Worm (Caenorhabditis elegans) whole organism, late embryonic: ENCODE results near the gene gsy-1.
A peak's percentile ranks its signal among the peaks of the same experiment; 100 is the strongest.

Experiments
- C38D4.7 ChIP-seq: fragments of 200-800 bp; sonication (Bioruptor generic); optimal IDR thresholded peaks from 2 replicates; lab custom pipeline; 2018; ENCODE audit warnings: mild to moderate bottlenecking, missing genetic modification characterization, moderate library complexity, missing compliant biosample characterization
- Y22D7AL.16 ChIP-seq: sonication (generic microtip); optimal IDR thresholded peaks from 2 replicates; lab custom pipeline; 2016; ENCODE audit warnings: missing genetic modification characterization, missing compliant biosample characterization
- ama-1 ChIP-seq: fragments of 150-350 bp; optimal IDR thresholded peaks from 2 replicates; lab custom pipeline; 2014
- ceh-2 ChIP-seq: sonication (generic microtip); optimal IDR thresholded peaks from 2 replicates; lab custom pipeline; 2016; ENCODE audit warnings: missing genotype, missing genetic modification characterization, missing compliant biosample characterization
- ceh-22 ChIP-seq: sonication (generic microtip); optimal IDR thresholded peaks from 2 replicates; lab custom pipeline; 2017; ENCODE audit warnings: missing biosample characterization, missing genetic modification characterization
- ceh-30 ChIP-seq: fragments of 150-350 bp; optimal IDR thresholded peaks from 2 replicates; lab custom pipeline; 2014; ENCODE audit warnings: missing biosample characterization, missing genetic modification characterization
- ceh-45 ChIP-seq: fragments of 200-800 bp; sonication (Bioruptor generic); IDR thresholded peaks from 2 replicates; pipeline ENCODE4 v1.3.6; 2022; ENCODE audit warnings: missing genetic modification reagents, missing genetic modification characterization, missing compliant biosample characterization
- ceh-6 ChIP-seq: fragments of 200-800 bp; sonication (Bioruptor generic); optimal IDR thresholded peaks from 2 replicates; lab custom pipeline; 2018; ENCODE audit warnings: mild to moderate bottlenecking, missing genetic modification characterization, missing compliant biosample characterization
- che-1 ChIP-seq: sonication (generic microtip); optimal IDR thresholded peaks from 2 replicates; lab custom pipeline; 2016; ENCODE audit warnings: mild to moderate bottlenecking, missing genetic modification characterization, missing compliant biosample characterization
- dmd-4 ChIP-seq: sonication (generic microtip); optimal IDR thresholded peaks from 2 replicates; lab custom pipeline; 2016; ENCODE audit warnings: borderline replicate concordance, missing genetic modification characterization, missing compliant biosample characterization
- dve-1 ChIP-seq: sonication (generic microtip); optimal IDR thresholded peaks from 2 replicates; lab custom pipeline; 2017; ENCODE audit warnings: antibody characterized with exemption, mild to moderate bottlenecking, missing genetic modification characterization, missing compliant biosample characterization
- ets-4 ChIP-seq: sonication (generic microtip); optimal IDR thresholded peaks from 2 replicates; lab custom pipeline; 2016; ENCODE audit warnings: missing genetic modification characterization, missing compliant biosample characterization
- fkh-6 ChIP-seq: sonication (generic microtip); optimal IDR thresholded peaks from 2 replicates; lab custom pipeline; 2016; ENCODE audit warnings: missing genetic modification characterization, missing compliant biosample characterization
- gmeb-2 ChIP-seq: sonication (generic microtip); optimal IDR thresholded peaks from 2 replicates; lab custom pipeline; 2016; ENCODE audit warnings: missing genetic modification characterization, inconsistent platforms, missing compliant biosample characterization
- hlh-30 ChIP-seq: sonication (generic microtip); optimal IDR thresholded peaks from 2 replicates; lab custom pipeline; 2017; ENCODE audit warnings: antibody characterized with exemption, missing genetic modification characterization, missing compliant biosample characterization; ENCODE audit not compliant: insufficient read depth
- hlh-8 ChIP-seq: sonication (generic microtip); optimal IDR thresholded peaks from 2 replicates; lab custom pipeline; 2016; ENCODE audit warnings: missing genotype, missing genetic modification characterization, missing compliant biosample characterization
- lin-11 ChIP-seq: fragments of 200-800 bp; sonication (Bioruptor generic); optimal IDR thresholded peaks from 2 replicates; lab custom pipeline; 2018; ENCODE audit warnings: mild to moderate bottlenecking, missing genetic modification characterization, missing compliant biosample characterization
- madf-2 ChIP-seq: sonication (generic microtip); optimal IDR thresholded peaks from 2 replicates; lab custom pipeline; 2017; ENCODE audit warnings: missing genetic modification characterization, missing compliant biosample characterization
- mec-3 ChIP-seq: sonication (generic microtip); optimal IDR thresholded peaks from 2 replicates; lab custom pipeline; 2016; ENCODE audit warnings: borderline replicate concordance, missing genetic modification characterization, missing compliant biosample characterization
- nfya-1 ChIP-seq: sonication (generic microtip); optimal IDR thresholded peaks from 2 replicates; lab custom pipeline; 2017; ENCODE audit warnings: missing genetic modification characterization, mild to moderate bottlenecking, missing compliant biosample characterization, antibody characterized with exemption, moderate library complexity
- nhr-232 ChIP-seq: sonication (generic microtip); optimal IDR thresholded peaks from 2 replicates; lab custom pipeline; 2016; ENCODE audit warnings: missing genetic modification characterization, missing compliant biosample characterization
- npax-4 ChIP-seq: sonication (generic microtip); optimal IDR thresholded peaks from 2 replicates; lab custom pipeline; 2016; ENCODE audit warnings: missing genetic modification characterization, missing compliant biosample characterization
- odd-2 ChIP-seq: sonication (generic microtip); optimal IDR thresholded peaks from 2 replicates; lab custom pipeline; 2017; ENCODE audit warnings: antibody characterized with exemption, mild to moderate bottlenecking, missing genetic modification characterization, missing compliant biosample characterization
- pag-3 ChIP-seq: sonication (generic microtip); optimal IDR thresholded peaks from 2 replicates; lab custom pipeline; 2016; ENCODE audit warnings: missing compliant biosample characterization, missing genetic modification characterization, borderline replicate concordance
- pros-1 ChIP-seq: fragments of 150-350 bp; optimal IDR thresholded peaks from 2 replicates; lab custom pipeline; 2014; ENCODE audit warnings: missing biosample characterization, missing genetic modification reagents, missing genetic modification characterization
- ref-2 ChIP-seq: sonication (generic microtip); optimal IDR thresholded peaks from 2 replicates; lab custom pipeline; 2016; ENCODE audit warnings: missing genetic modification characterization, missing compliant biosample characterization
- sdc-2 ChIP-seq: sonication (generic microtip); optimal IDR thresholded peaks from 2 replicates; lab custom pipeline; 2016; ENCODE audit warnings: missing genotype, missing genetic modification characterization, missing compliant biosample characterization
- sox-4 ChIP-seq: sonication (generic microtip); optimal IDR thresholded peaks from 2 replicates; lab custom pipeline; 2017; ENCODE audit warnings: mild to moderate bottlenecking, missing genetic modification characterization, inconsistent platforms, missing compliant biosample characterization
- tbx-2 ChIP-seq: sonication (generic microtip); optimal IDR thresholded peaks from 2 replicates; lab custom pipeline; 2016; ENCODE audit warnings: missing genetic modification characterization, missing compliant biosample characterization
- tbx-7 ChIP-seq: sonication (generic microtip); optimal IDR thresholded peaks from 2 replicates; lab custom pipeline; 2016; ENCODE audit warnings: missing genotype, missing genetic modification characterization, missing compliant biosample characterization
- ttx-3 ChIP-seq: sonication (generic microtip); optimal IDR thresholded peaks from 2 replicates; lab custom pipeline; 2016; ENCODE audit warnings: missing genetic modification reagents, missing genetic modification characterization, missing compliant biosample characterization
- unc-3 ChIP-seq, 2 experiments: fragments of 200-800 bp in 1 of 2; sonication (Bioruptor generic) in 1 of 2; sonication (generic microtip) in 1 of 2; conservative IDR thresholded peaks in 1 of 2; optimal IDR thresholded peaks in 1 of 2; 2 replicates each; pipeline versions ENCODE4 v1.3.6 to Lab custom; 2016 to 2022; ENCODE audit warnings: missing compliant biosample characterization in 2 of 2, missing genetic modification characterization in 2 of 2, missing genetic modification reagents in 1 of 2
- unc-86 ChIP-seq: sonication (generic microtip); optimal IDR thresholded peaks from 2 replicates; lab custom pipeline; 2016; ENCODE audit warnings: missing genetic modification characterization, missing compliant biosample characterization

gsy-1 gene

ce11 chrII:12878071-12878668 lies at the start of gene gsy-1:
TSS of gene gsy-1 (minus strand) at chrII:12878121.
- TF ChIP-seq nfya-1 (tag; lab: Kevin White, UChicago) = peak; percentile 67
- no peak for TF ChIP-seq ama-1 (lab: Kevin White, UChicago)

- TF ChIP-seq mec-3 (no peak), pros-1 (tag; lab: Kevin White, UChicago) (no peak), lin-11 (tag; lab: Kevin White, UChicago) (no peak), madf-2 (no peak), ceh-22 (tag; lab: Kevin White, UChicago) (no peak), dmd-4 (no peak), ama-1 (lab: Kevin White, UChicago) (no peak), gmeb-2 (tag; lab: Kevin White, UChicago) (no peak), C38D4.7 (GFP tag; lab: Kevin White, UChicago) (no peak), fkh-6 (no peak)
Observed at ce11 chrII:12925551-12925950, 47.6 kb upstream of the gsy-1 start, which contains the start of gene F58G1.8. TSS of gene F58G1.8 (minus strand) at chrII:12925651.

- TF ChIP-seq tbx-7 (tag; lab: Kevin White, UChicago) (no peak), hlh-8 (no peak), ceh-30 (no peak), unc-3 (GFP tag; conservative IDR thresholded peaks at IDR 0.05; lab: Robert Waterston, UW) (no peak), unc-3 (tag; optimal IDR thresholded peaks at IDR 0.05; lab: Kevin White, UChicago) (no peak), ceh-2 (tag; lab: Kevin White, UChicago) (no peak), Y22D7AL.16 (tag; lab: Kevin White, UChicago) (no peak), che-1 (tag; lab: Kevin White, UChicago) (no peak), ceh-6 (GFP tag; lab: Kevin White, UChicago) (no peak), hlh-30 (tag; lab: Kevin White, UChicago) (no peak), ref-2 (tag; lab: Kevin White, UChicago) (no peak), ceh-45 (GFP tag; lab: Robert Waterston, UW) (no peak), ttx-3 (tag; lab: Kevin White, UChicago) (no peak), madf-2 (no peak), sdc-2 (tag; lab: Kevin White, UChicago) (no peak), dve-1 (tag; lab: Kevin White, UChicago) (no peak), pag-3 (tag; lab: Kevin White, UChicago) (no peak), unc-86 (tag; lab: Kevin White, UChicago) (no peak), ets-4 (tag; lab: Kevin White, UChicago) (no peak)
- TF ChIP-seq, all 69 proteins: peak for 0
Observed at ce11 chrII:12923225-12923624, 45.3 kb upstream of the gsy-1 start.

- TF ChIP-seq tbx-2 (tag; lab: Kevin White, UChicago) (no peak), odd-2 (tag; lab: Kevin White, UChicago) (no peak), nhr-232 (tag; lab: Kevin White, UChicago) (no peak), npax-4 (tag; lab: Kevin White, UChicago) (no peak), dmd-4 (no peak), sox-4 (tag; lab: Kevin White, UChicago) (no peak)
Observed at ce11 chrII:12921478-12921877, 43.6 kb upstream of the gsy-1 start.

ce11 chrII:12918960-12919553 lies 41.1 kb upstream of the gsy-1 start, which contains the start of the genes F58G1.2 and wago-4:
TSS of gene F58G1.2 (minus strand) at chrII:12919010.
TSS of gene wago-4 (plus strand) at chrII:12919551.
- no peak for TF ChIP-seq ets-4 (tag; lab: Kevin White, UChicago)
- TF ChIP-seq, all 69 proteins: peak for 0
